Fruit fly (Drosophila melanogaster): ENCODE measurements around the gene Sfp65A.

DNA sequence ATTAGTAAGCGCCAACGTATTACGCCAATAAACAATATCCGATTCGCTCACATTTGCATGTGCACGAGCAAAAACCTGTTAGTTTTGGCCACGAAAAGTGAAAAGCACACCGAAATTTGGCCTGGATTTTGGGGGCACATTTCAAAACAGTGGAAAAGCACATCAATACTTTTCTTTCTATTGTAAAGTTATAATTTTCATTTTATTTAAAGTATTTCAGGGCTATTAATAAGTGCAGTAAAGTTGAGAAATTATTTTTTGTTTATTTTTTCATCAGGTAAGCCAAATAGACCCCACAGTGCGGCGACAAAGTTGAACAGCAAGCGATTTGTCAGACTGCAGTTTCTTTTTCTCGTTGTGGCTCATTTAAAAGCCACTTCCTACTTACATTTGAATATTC is 27.4 kb upstream of the Sfp65A start:
- TF ChIP-seq Mnt (GFP tag; optimal IDR thresholded peaks at IDR 0.05) (no peak), kay (GFP tag; ENCODE audit: borderline replicate concordance) (no peak), cnc (optimal IDR thresholded peaks at IDR 0.05) (no peak), CG1620 (GFP tag; optimal IDR thresholded peaks at IDR 0.05) (no peak), bab1 (GFP tag; optimal IDR thresholded peaks at IDR 0.05) (no peak), tj (GFP tag; optimal IDR thresholded peaks at IDR 0.05) (no peak), CG33017 (tag; optimal IDR thresholded peaks at IDR 0.05) (no peak), Crg-1 (GFP tag; optimal IDR thresholded peaks at IDR 0.05) (no peak), toe (GFP tag; optimal IDR thresholded peaks at IDR 0.05) (no peak), Clk (GFP tag; optimal IDR thresholded peaks at IDR 0.05) (no peak)
